Fruit fly (Drosophila melanogaster) whole organism, adult: Measurements from ENCODE around the gene Glut1.

Experiments used
- CG11617 ChIP-seq: fragments of 200-800 bp; sonication (Bioruptor generic); optimal IDR thresholded peaks from 2 replicates; lab custom pipeline; 2017; ENCODE audit warnings: mild to moderate bottlenecking, missing biosample characterization, missing genetic modification reagents, missing genetic modification characterization
- CG12768 ChIP-seq: fragments of 200-800 bp; sonication (Bioruptor generic); optimal IDR thresholded peaks from 2 replicates; lab custom pipeline; 2017; ENCODE audit warnings: missing biosample characterization, missing genetic modification characterization, mild to moderate bottlenecking, moderate library complexity, missing genetic modification reagents
- CG14711 ChIP-seq: fragments of 200-800 bp; sonication (Bioruptor generic); optimal IDR thresholded peaks from 2 replicates; lab custom pipeline; 2018; ENCODE audit warnings: missing biosample characterization, mild to moderate bottlenecking, missing genetic modification characterization, moderate library complexity
- CG1620 ChIP-seq: fragments of 200-800 bp; sonication (Bioruptor generic); optimal IDR thresholded peaks from 2 replicates; lab custom pipeline; 2016; ENCODE audit warnings: missing biosample characterization, missing genetic modification characterization
- CG33017 ChIP-seq: fragments of 200-800 bp; sonication (Bioruptor generic); optimal IDR thresholded peaks from 2 replicates; lab custom pipeline; 2018; ENCODE audit warnings: missing biosample characterization, mild to moderate bottlenecking, missing genetic modification characterization, moderate library complexity
- CG5204 ChIP-seq: fragments of 200-800 bp; sonication (Bioruptor generic); optimal IDR thresholded peaks from 2 replicates; lab custom pipeline; 2016; ENCODE audit warnings: missing biosample characterization, missing genetic modification characterization
- CG7045 ChIP-seq: fragments of 200-800 bp; sonication (Bioruptor generic); optimal IDR thresholded peaks from 2 replicates; lab custom pipeline; 2017; ENCODE audit warnings: missing biosample characterization, mild to moderate bottlenecking, missing genetic modification characterization
- CG7101 ChIP-seq: fragments of 200-800 bp; sonication (Bioruptor generic); optimal IDR thresholded peaks from 2 replicates; lab custom pipeline; 2018; ENCODE audit warnings: missing biosample characterization, mild to moderate bottlenecking, missing genetic modification characterization, moderate library complexity
- Clk ChIP-seq: fragments of 200-800 bp; sonication (Bioruptor generic); optimal IDR thresholded peaks from 2 replicates; lab custom pipeline; 2017; ENCODE audit warnings: missing biosample characterization, missing genetic modification characterization
- Crg-1 ChIP-seq: fragments of 200-800 bp; sonication (Bioruptor generic); optimal IDR thresholded peaks from 2 replicates; lab custom pipeline; 2016; ENCODE audit warnings: missing biosample characterization, missing genetic modification characterization
- Hr96 ChIP-seq: fragments of 200-800 bp; sonication (Bioruptor generic); optimal IDR thresholded peaks from 2 replicates; lab custom pipeline; 2016; ENCODE audit warnings: missing biosample characterization, missing genetic modification characterization
- Mnt ChIP-seq: fragments of 200-800 bp; sonication (Bioruptor generic); optimal IDR thresholded peaks from 2 replicates; lab custom pipeline; 2016; ENCODE audit warnings: missing biosample characterization, mild to moderate bottlenecking, missing genetic modification characterization
- bab1 ChIP-seq: fragments of 200-800 bp; sonication (Bioruptor generic); optimal IDR thresholded peaks from 3 replicates; lab custom pipeline; 2019; ENCODE audit warnings: missing biosample characterization, mild to moderate bottlenecking, missing genetic modification characterization, moderate library complexity
- cic ChIP-seq: fragments of 200-800 bp; sonication (Bioruptor generic); optimal IDR thresholded peaks from 2 replicates; lab custom pipeline; 2017; ENCODE audit warnings: missing biosample characterization, mild to moderate bottlenecking, missing genetic modification characterization, moderate library complexity
- cnc ChIP-seq, 2 experiments: fragments of >200 bp; optimal IDR thresholded peaks; 2 replicates each; lab custom pipeline; 2017
- kay ChIP-seq: fragments of 200-800 bp; sonication (Bioruptor generic); peaks from one replicate; lab custom pipeline; 2016; ENCODE audit warnings: missing biosample characterization, missing genetic modification characterization, borderline replicate concordance
- ovo ChIP-seq: fragments of 200-800 bp; sonication (Bioruptor generic); optimal IDR thresholded peaks from 2 replicates; lab custom pipeline; 2016; ENCODE audit warnings: missing biosample characterization, missing genetic modification characterization
- pad ChIP-seq: fragments of 200-800 bp; sonication (Bioruptor generic); optimal IDR thresholded peaks from 3 replicates; lab custom pipeline; 2017; ENCODE audit warnings: missing biosample characterization, missing genetic modification characterization, mild to moderate bottlenecking, moderate library complexity, missing genetic modification reagents
- tj ChIP-seq: fragments of 200-800 bp; sonication (Bioruptor generic); optimal IDR thresholded peaks from 3 replicates; lab custom pipeline; 2017; ENCODE audit warnings: missing biosample characterization, mild to moderate bottlenecking, missing genetic modification characterization, moderate library complexity
- toe ChIP-seq: fragments of 200-800 bp; sonication (Bioruptor generic); optimal IDR thresholded peaks from 2 replicates; lab custom pipeline; 2016; ENCODE audit warnings: missing biosample characterization, missing genetic modification characterization

Gene Glut1

dm6 chr3L:1029610-1030284, 115.9 kb downstream of the Glut1 start:
- no peak for TF ChIP-seq cic (GFP tag; lab: Kevin White, UChicago)
- TF ChIP-seq pad (GFP tag; lab: Kevin White, UChicago): no peak
- no peak for TF ChIP-seq Hr96 (GFP tag; lab: Kevin White, UChicago)
- peak; percentile 17 for TF ChIP-seq CG14711
- TF ChIP-seq CG7101 (tag; lab: Kevin White, UChicago): peak; percentile 18

DNA sequence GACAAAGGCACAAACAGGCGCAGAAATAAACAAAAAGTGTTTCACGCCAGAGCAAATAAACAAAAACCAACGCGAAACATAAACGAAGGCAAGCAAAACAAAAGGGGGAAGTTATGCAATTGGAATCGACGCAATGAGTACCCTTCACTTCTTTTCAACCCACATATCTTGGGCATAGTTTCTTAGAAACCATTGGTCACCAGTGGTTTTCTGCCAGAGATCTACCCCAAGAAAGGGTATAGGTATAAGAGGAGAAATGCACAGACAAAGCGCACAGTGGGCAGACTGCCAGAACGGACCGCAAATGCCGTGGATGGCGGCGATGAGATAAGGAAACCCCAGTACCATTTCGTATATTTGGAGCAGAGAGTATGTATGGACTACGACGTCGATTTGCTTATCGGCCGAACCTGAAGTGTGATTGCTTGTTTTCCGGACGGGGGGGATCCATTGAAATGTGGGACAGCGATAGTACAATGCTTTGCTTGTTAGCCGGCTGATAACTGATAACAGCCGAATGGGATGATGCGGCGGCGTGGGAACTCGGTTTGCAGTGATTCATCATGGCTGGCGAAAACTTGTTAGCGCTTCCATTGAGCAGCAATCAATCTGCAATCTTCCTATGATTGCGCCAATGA, 117.2 kb downstream of the Glut1 start:
- peak; percentile 70 for TF ChIP-seq cic (GFP tag; lab: Kevin White, UChicago)
- TF ChIP-seq CG1620: no peak
- TF ChIP-seq Mnt: peak; percentile 8
- no peak for TF ChIP-seq Crg-1 (GFP tag; lab: Kevin White, UChicago)
- TF ChIP-seq tj (GFP tag; lab: Kevin White, UChicago): no peak
- TF ChIP-seq CG33017 (tag; lab: Kevin White, UChicago): no peak
- peak; percentile 1 for TF ChIP-seq pad (GFP tag; lab: Kevin White, UChicago)
- TF ChIP-seq Hr96 (GFP tag; lab: Kevin White, UChicago): no peak
- TF ChIP-seq CG7101 (tag; lab: Kevin White, UChicago): no peak
- TF ChIP-seq CG12768 (GFP tag; lab: Kevin White, UChicago): no peak
- TF ChIP-seq ovo: no peak
- no peak for TF ChIP-seq Clk (GFP tag; lab: Kevin White, UChicago)
- no peak for TF ChIP-seq kay (GFP tag; lab: Kevin White, UChicago)
- no peak for TF ChIP-seq toe (GFP tag; lab: Kevin White, UChicago)
- no peak for TF ChIP-seq bab1 (GFP tag; lab: Kevin White, UChicago)
- no peak for TF ChIP-seq CG5204 (GFP tag; lab: Kevin White, UChicago)
- TF ChIP-seq CG11617 (GFP tag; lab: Kevin White, UChicago): no peak
- TF ChIP-seq CG14711: no peak
- peak; percentile 0 for TF ChIP-seq CG7045 (GFP tag; lab: Kevin White, UChicago)
- no peak for TF ChIP-seq cnc (optimal IDR thresholded peaks at IDR 0.05; lab: Kevin White, UChicago)

DNA sequence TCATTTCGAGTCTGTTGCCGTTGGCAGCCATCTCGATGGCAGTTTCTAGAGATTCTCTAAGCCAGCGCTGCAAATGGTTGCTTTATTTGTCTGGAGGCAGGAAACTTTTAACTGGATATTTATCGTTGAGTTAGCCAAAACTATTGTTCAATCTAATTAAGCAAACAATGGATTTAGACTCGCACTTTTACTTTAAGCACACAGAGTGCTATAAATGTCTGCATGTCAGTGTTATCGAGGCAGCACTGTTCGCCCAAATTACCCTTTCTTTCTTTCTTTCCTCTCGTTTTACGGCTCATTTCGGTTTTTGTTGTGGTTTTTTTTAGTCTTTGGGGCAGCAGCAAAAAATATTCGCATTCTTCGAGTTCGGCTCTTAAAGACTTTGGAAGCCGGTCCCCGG, 117.8 kb downstream of the Glut1 start:
- TF ChIP-seq Mnt (no peak), bab1 (GFP tag; lab: Kevin White, UChicago) (no peak), CG33017 (tag; lab: Kevin White, UChicago) (no peak), ovo (no peak), CG1620 (no peak), cnc (optimal IDR thresholded peaks at IDR 0.05; lab: Kevin White, UChicago) (no peak), CG11617 (GFP tag; lab: Kevin White, UChicago) (no peak), CG7101 (tag; lab: Kevin White, UChicago) (no peak), CG5204 (GFP tag; lab: Kevin White, UChicago) (no peak), cic (GFP tag; lab: Kevin White, UChicago) (no peak), toe (GFP tag; lab: Kevin White, UChicago) (no peak)

dm6 chr3L:1032569-1032968, 118.7 kb downstream of the Glut1 start:
- TF ChIP-seq tj (GFP tag; lab: Kevin White, UChicago) (peak; percentile 65), ovo (no peak), CG14711 (peak; percentile 73), CG1620 (peak; percentile 32), cnc (optimal IDR thresholded peaks at IDR 0.05; lab: Kevin White, UChicago) (no peak), CG33017 (tag; lab: Kevin White, UChicago) (peak; percentile 51), CG12768 (GFP tag; lab: Kevin White, UChicago) (peak; percentile 66), toe (GFP tag; lab: Kevin White, UChicago) (no peak), Crg-1 (GFP tag; lab: Kevin White, UChicago) (no peak), CG7045 (GFP tag; lab: Kevin White, UChicago) (peak; percentile 49), kay (GFP tag; lab: Kevin White, UChicago) (no peak), CG11617 (GFP tag; lab: Kevin White, UChicago) (peak; percentile 31), cic (GFP tag; lab: Kevin White, UChicago) (no peak), Clk (GFP tag; lab: Kevin White, UChicago) (no peak), pad (GFP tag; lab: Kevin White, UChicago) (peak; percentile 46), bab1 (GFP tag; lab: Kevin White, UChicago) (peak; percentile 93), Hr96 (GFP tag; lab: Kevin White, UChicago) (peak; percentile 49), Mnt (peak; percentile 3), CG7101 (tag; lab: Kevin White, UChicago) (peak; percentile 64), CG5204 (GFP tag; lab: Kevin White, UChicago) (peak; percentile 51)

dm6 chr3L:1033688-1034087, 119.8 kb downstream of the Glut1 start:
- TF ChIP-seq CG7045 (GFP tag; lab: Kevin White, UChicago): no peak
- no peak for TF ChIP-seq CG14711
- no peak for TF ChIP-seq kay (GFP tag; lab: Kevin White, UChicago)
- TF ChIP-seq CG12768 (GFP tag; lab: Kevin White, UChicago): no peak
- TF ChIP-seq CG7101 (tag; lab: Kevin White, UChicago): no peak
- no peak for TF ChIP-seq ovo
- no peak for TF ChIP-seq pad (GFP tag; lab: Kevin White, UChicago)
- no peak for TF ChIP-seq Hr96 (GFP tag; lab: Kevin White, UChicago)
- TF ChIP-seq tj (GFP tag; lab: Kevin White, UChicago): no peak
- TF ChIP-seq CG11617 (GFP tag; lab: Kevin White, UChicago): no peak
